Worm (Caenorhabditis elegans) whole organism, young adult: ENCODE measurements around the gene Y61B8A.6.

ENCODE experiments used
- F10E7.11 ChIP-seq: sonication (generic microtip); optimal IDR thresholded peaks from 2 replicates; lab custom pipeline; 2017; ENCODE audit warnings: mild to moderate bottlenecking, missing genetic modification characterization, moderate library complexity, missing compliant biosample characterization
- ceh-40 ChIP-seq: fragments of 200-800 bp; sonication (Bioruptor generic); IDR thresholded peaks from 2 replicates; pipeline ENCODE4 v1.3.6; 2022; ENCODE audit warnings: missing genetic modification characterization, missing compliant biosample characterization
- efl-1 ChIP-seq: fragments of 150-350 bp; optimal IDR thresholded peaks from 2 replicates; lab custom pipeline; 2014; ENCODE audit warnings: missing biosample characterization, missing genetic modification reagents, missing genetic modification characterization

The Y61B8A.6 gene

ce11 chrV:17301375-17301774 is 49.7 kb downstream of the Y61B8A.6 start, which contains the start of gene K10G4.5:
Gene K10G4.5, minus strand, starts transcription at chrV:17301475.
- TF ChIP-seq F10E7.11 (tag; lab: Kevin White, UChicago): no peak
- TF ChIP-seq ceh-40 (GFP tag; lab: Robert Waterston, UW): no peak
- no peak for TF ChIP-seq efl-1 (GFP tag; lab: Kevin White, UChicago)
- TF ChIP-seq, all 124 proteins: peak for 0
